Worm (Caenorhabditis elegans) whole organism, L4 larva: ENCODE data around the gene C52G5.3.

ENCODE experiments used
- F10B5.3 ChIP-seq: sonication (generic microtip); optimal IDR thresholded peaks from 2 replicates; lab custom pipeline; 2016; ENCODE audit warnings: mild to moderate bottlenecking, missing genetic modification characterization, missing compliant biosample characterization
- F26F4.8 ChIP-seq: fragments of 200-800 bp; sonication (Bioruptor generic); conservative IDR thresholded peaks from 2 replicates; pipeline ENCODE4 v1.3.6; 2022; ENCODE audit warnings: missing genetic modification characterization, missing compliant biosample characterization
- Y105C5A.15 ChIP-seq: fragments of 200-800 bp; sonication (Bioruptor generic); IDR thresholded peaks from 2 replicates; pipeline ENCODE4 v1.3.6; 2022; ENCODE audit warnings: missing genetic modification characterization, missing compliant biosample characterization
- Y48G9A.11 ChIP-seq: fragments of 200-800 bp; sonication (Bioruptor generic); IDR thresholded peaks from 2 replicates; pipeline ENCODE4 v1.3.6; 2022; ENCODE audit warnings: missing genetic modification reagents, missing genetic modification characterization, missing compliant biosample characterization
- aha-1 ChIP-seq: fragments of 150-350 bp; peaks from one replicate; lab custom pipeline; 2014; ENCODE audit warnings: missing biosample characterization, missing genetic modification characterization
- aly-2 ChIP-seq: sonication (generic microtip); optimal IDR thresholded peaks from 2 replicates; lab custom pipeline; 2018; ENCODE audit warnings: missing biosample characterization, missing genetic modification characterization
- arid-1 ChIP-seq: fragments of 200-800 bp; sonication (Bioruptor generic); conservative IDR thresholded peaks from 2 replicates; pipeline ENCODE4 v1.3.6; 2022; ENCODE audit warnings: missing genetic modification reagents, missing genetic modification characterization, missing compliant biosample characterization
- attf-4 ChIP-seq: sonication (generic microtip); optimal IDR thresholded peaks from 3 replicates; lab custom pipeline; 2017; ENCODE audit warnings: missing biosample characterization, missing genetic modification characterization
- ceh-32 ChIP-seq: sonication (generic microtip); optimal IDR thresholded peaks from 2 replicates; lab custom pipeline; 2016; ENCODE audit warnings: mild to moderate bottlenecking, missing genetic modification characterization, missing compliant biosample characterization; ENCODE audit not compliant: poor library complexity
- cey-2 ChIP-seq: sonication (generic microtip); optimal IDR thresholded peaks from 3 replicates; lab custom pipeline; 2017; ENCODE audit warnings: missing genetic modification characterization, mild to moderate bottlenecking, missing compliant biosample characterization, antibody characterized with exemption, borderline replicate concordance; ENCODE audit not compliant: insufficient read depth
- dmd-8 ChIP-seq: fragments of 200-800 bp; sonication (Bioruptor generic); IDR thresholded peaks from 2 replicates; pipeline ENCODE4 v1.3.6; 2022; ENCODE audit warnings: missing genetic modification characterization, missing compliant biosample characterization
- dmd-9 ChIP-seq: fragments of 200-800 bp; sonication (Bioruptor generic); IDR thresholded peaks from 2 replicates; pipeline ENCODE4 v1.3.6; 2022; ENCODE audit warnings: missing genetic modification reagents, missing genetic modification characterization, missing compliant biosample characterization
- dve-1 ChIP-seq: sonication (generic microtip); optimal IDR thresholded peaks from 2 replicates; lab custom pipeline; 2017; ENCODE audit warnings: antibody characterized with exemption, mild to moderate bottlenecking, missing genetic modification characterization, missing compliant biosample characterization; ENCODE audit not compliant: insufficient read depth
- egl-43 ChIP-seq: fragments of 200-800 bp; sonication (Bioruptor generic); IDR thresholded peaks from 2 replicates; pipeline ENCODE4 v1.3.6; 2022; ENCODE audit warnings: missing genetic modification reagents, missing genetic modification characterization, missing compliant biosample characterization
- fkh-10 ChIP-seq: fragments of 150-350 bp; optimal IDR thresholded peaks from 2 replicates; lab custom pipeline; 2014; ENCODE audit warnings: missing biosample characterization, missing genetic modification reagents, missing genetic modification characterization
- fos-1 ChIP-seq: fragments of 150-350 bp; optimal IDR thresholded peaks from 2 replicates; lab custom pipeline; 2014; ENCODE audit warnings: missing biosample characterization, missing genetic modification characterization
- gei-8 ChIP-seq: fragments of 200-800 bp; sonication (Bioruptor generic); optimal IDR thresholded peaks from 2 replicates; lab custom pipeline; 2018; ENCODE audit warnings: mild to moderate bottlenecking, missing genetic modification characterization, missing compliant biosample characterization
- hif-1 ChIP-seq, 2 experiments: sonication (generic microtip); optimal IDR thresholded peaks; 2 replicates each; lab custom pipeline; 2016 to 2017; ENCODE audit warnings: missing compliant biosample characterization in 2 of 2, missing genetic modification characterization in 2 of 2, missing genetic modification reagents in 2 of 2, missing genotype in 2 of 2, mild to moderate bottlenecking in 1 of 2
- hlh-30 ChIP-seq: sonication (generic microtip); optimal IDR thresholded peaks from 2 replicates; lab custom pipeline; 2017; ENCODE audit warnings: antibody characterized with exemption, mild to moderate bottlenecking, missing genetic modification characterization, missing compliant biosample characterization; ENCODE audit not compliant: insufficient read depth
- hmg-1.1 ChIP-seq: fragments of 200-800 bp; sonication (Bioruptor generic); IDR thresholded peaks from 2 replicates; pipeline ENCODE4 v1.3.6; 2022; ENCODE audit warnings: missing genetic modification reagents, missing genetic modification characterization, missing compliant biosample characterization
- lim-7 ChIP-seq: fragments of 200-800 bp; sonication (Bioruptor generic); IDR thresholded peaks from 2 replicates; pipeline ENCODE4 v1.3.6; 2022; ENCODE audit warnings: missing genetic modification characterization, missing compliant biosample characterization
- lin-38 ChIP-seq: fragments of 200-800 bp; sonication (Bioruptor generic); IDR thresholded peaks from 2 replicates; pipeline ENCODE4 v1.3.6; 2022; ENCODE audit warnings: missing genetic modification reagents, missing genetic modification characterization, missing compliant biosample characterization
- lir-3 ChIP-seq: sonication (generic microtip); optimal IDR thresholded peaks from 2 replicates; lab custom pipeline; 2016; ENCODE audit warnings: mild to moderate bottlenecking, missing genetic modification characterization, missing compliant biosample characterization
- madf-5 ChIP-seq, 2 experiments: fragments of 200-800 bp; sonication (Bioruptor generic); IDR thresholded peaks; 2 replicates each; pipeline ENCODE4 v1.3.6; 2022; ENCODE audit warnings: missing compliant biosample characterization in 2 of 2, missing genetic modification characterization in 2 of 2
- madf-9 ChIP-seq: fragments of 200-800 bp; sonication (Bioruptor generic); conservative IDR thresholded peaks from 2 replicates; pipeline ENCODE4 v1.3.6; 2022; ENCODE audit warnings: missing genetic modification reagents, missing genetic modification characterization, missing compliant biosample characterization
- mdl-1 ChIP-seq, 2 experiments: fragments of 150-350 bp in 1 of 2; sonication (generic microtip) in 1 of 2; optimal IDR thresholded peaks; 2 replicates each; lab custom pipeline; 2014 to 2017; ENCODE audit warnings: missing biosample characterization in 2 of 2, missing genetic modification characterization in 2 of 2
- mes-2 ChIP-seq: sonication (generic microtip); optimal IDR thresholded peaks from 2 replicates; lab custom pipeline; 2016; ENCODE audit warnings: missing genotype, mild to moderate bottlenecking, missing genetic modification characterization, missing compliant biosample characterization; ENCODE audit not compliant: poor library complexity, severe bottlenecking
- mxl-2 ChIP-seq: fragments of 200-800 bp; sonication (Bioruptor generic); conservative IDR thresholded peaks from 2 replicates; pipeline ENCODE4 v1.3.6; 2022; ENCODE audit warnings: missing genetic modification reagents, missing genetic modification characterization, missing compliant biosample characterization
- mxl-3 ChIP-seq: fragments of 200-800 bp; sonication (Bioruptor generic); optimal IDR thresholded peaks from 2 replicates; lab custom pipeline; 2018; ENCODE audit warnings: mild to moderate bottlenecking, missing genetic modification characterization, missing compliant biosample characterization
- nhr-102 ChIP-seq: sonication (generic microtip); optimal IDR thresholded peaks from 2 replicates; lab custom pipeline; 2016; ENCODE audit warnings: mild to moderate bottlenecking, missing genetic modification characterization, moderate library complexity, missing compliant biosample characterization
- nhr-111 ChIP-seq: fragments of 200-800 bp; sonication (Bioruptor generic); optimal IDR thresholded peaks from 2 replicates; lab custom pipeline; 2018; ENCODE audit warnings: mild to moderate bottlenecking, missing genetic modification characterization, missing compliant biosample characterization
- nhr-237 ChIP-seq: sonication (generic microtip); optimal IDR thresholded peaks from 2 replicates; lab custom pipeline; 2017; ENCODE audit warnings: missing biosample characterization, missing genetic modification characterization
- nhr-25 ChIP-seq: sonication (generic microtip); optimal IDR thresholded peaks from 2 replicates; lab custom pipeline; 2017; ENCODE audit warnings: missing genetic modification characterization, mild to moderate bottlenecking, missing compliant biosample characterization, antibody characterized with exemption, moderate library complexity, borderline replicate concordance; ENCODE audit not compliant: insufficient read depth
- pha-4 ChIP-seq, 2 experiments: fragments of 150-350 bp in 1 of 2; fragments of 200-800 bp in 1 of 2; sonication (Bioruptor generic) in 1 of 2; IDR thresholded peaks in 1 of 2; optimal IDR thresholded peaks in 1 of 2; 2 replicates each; pipeline versions ENCODE4 v1.3.6 to Lab custom; 2014 to 2022; ENCODE audit warnings: missing genetic modification characterization in 2 of 2, missing genetic modification reagents in 2 of 2, missing biosample characterization in 1 of 2, missing compliant biosample characterization in 1 of 2
- php-3 ChIP-seq: fragments of 200-800 bp; sonication (Bioruptor generic); IDR thresholded peaks from 2 replicates; pipeline ENCODE4 v1.3.6; 2022; ENCODE audit warnings: missing genetic modification reagents, missing genetic modification characterization, missing compliant biosample characterization
- pqm-1 ChIP-seq: sonication (generic microtip); optimal IDR thresholded peaks from 2 replicates; lab custom pipeline; 2017; ENCODE audit warnings: missing biosample characterization, missing genetic modification characterization
- rbr-2 ChIP-seq: sonication (generic microtip); optimal IDR thresholded peaks from 2 replicates; lab custom pipeline; 2016; ENCODE audit warnings: missing genotype, missing genetic modification characterization, missing compliant biosample characterization
- set-16 ChIP-seq: fragments of 200-800 bp; sonication (Bioruptor generic); IDR thresholded peaks from 2 replicates; pipeline ENCODE4 v1.3.6; 2022; ENCODE audit warnings: missing genetic modification reagents, missing genetic modification characterization, missing compliant biosample characterization
- snpc-4 ChIP-seq: fragments of 150-350 bp; optimal IDR thresholded peaks from 2 replicates; lab custom pipeline; 2014; ENCODE audit warnings: missing biosample characterization, missing genetic modification characterization
- tag-97 ChIP-seq: fragments of 200-800 bp; sonication (Bioruptor generic); IDR thresholded peaks from 2 replicates; pipeline ENCODE4 v1.3.6; 2022; ENCODE audit warnings: missing genetic modification characterization, missing compliant biosample characterization
- unc-62 ChIP-seq, 3 experiments: fragments of 150-350 bp in 1 of 3; sonication (generic microtip); optimal IDR thresholded peaks in 2 of 3; peaks in 1 of 3; 1 replicate in 1 of 3; 2 replicates in 2 of 3; lab custom pipeline; 2014 to 2017; ENCODE audit warnings: missing biosample characterization in 3 of 3, missing genetic modification characterization in 3 of 3, missing genetic modification reagents in 3 of 3, missing genotype in 1 of 3
- zip-11 ChIP-seq: fragments of 200-800 bp; sonication (Bioruptor generic); IDR thresholded peaks from 2 replicates; pipeline ENCODE4 v1.3.6; 2022; ENCODE audit warnings: missing genetic modification characterization, missing compliant biosample characterization
- ztf-7 ChIP-seq: fragments of 150-350 bp; optimal IDR thresholded peaks from 2 replicates; lab custom pipeline; 2014; ENCODE audit warnings: missing biosample characterization, missing genetic modification characterization

The C52G5.3 gene

ce11 chrX:12873688-12874364 lies 27.9 kb upstream of the C52G5.3 start (continued):
- TF ChIP-seq dmd-9 (GFP tag; lab: Robert Waterston, UW) (no peak), rbr-2 (tag; lab: Kevin White, UChicago) (no peak), hlh-30 (tag; lab: Kevin White, UChicago) (peak; percentile 68), ceh-32 (tag; lab: Kevin White, UChicago) (no peak), dve-1 (tag; lab: Kevin White, UChicago) (peak; percentile 54), nhr-237 (tag; lab: Kevin White, UChicago) (no peak), unc-62 (GFP tag; optimal IDR thresholded peaks at IDR 0.05 in 1 of 2; lab: Kevin White, UChicago) (peak in 1 of 2 experiments; percentile 42), unc-62 (tag; optimal IDR thresholded peaks at IDR 0.05; lab: Kevin White, UChicago) (no peak), egl-43 (GFP tag; lab: Robert Waterston, UW) (no peak), aha-1 (peak; percentile 78), ztf-7 (peak; percentile 19), mes-2 (tag; lab: Kevin White, UChicago) (no peak)

DNA sequence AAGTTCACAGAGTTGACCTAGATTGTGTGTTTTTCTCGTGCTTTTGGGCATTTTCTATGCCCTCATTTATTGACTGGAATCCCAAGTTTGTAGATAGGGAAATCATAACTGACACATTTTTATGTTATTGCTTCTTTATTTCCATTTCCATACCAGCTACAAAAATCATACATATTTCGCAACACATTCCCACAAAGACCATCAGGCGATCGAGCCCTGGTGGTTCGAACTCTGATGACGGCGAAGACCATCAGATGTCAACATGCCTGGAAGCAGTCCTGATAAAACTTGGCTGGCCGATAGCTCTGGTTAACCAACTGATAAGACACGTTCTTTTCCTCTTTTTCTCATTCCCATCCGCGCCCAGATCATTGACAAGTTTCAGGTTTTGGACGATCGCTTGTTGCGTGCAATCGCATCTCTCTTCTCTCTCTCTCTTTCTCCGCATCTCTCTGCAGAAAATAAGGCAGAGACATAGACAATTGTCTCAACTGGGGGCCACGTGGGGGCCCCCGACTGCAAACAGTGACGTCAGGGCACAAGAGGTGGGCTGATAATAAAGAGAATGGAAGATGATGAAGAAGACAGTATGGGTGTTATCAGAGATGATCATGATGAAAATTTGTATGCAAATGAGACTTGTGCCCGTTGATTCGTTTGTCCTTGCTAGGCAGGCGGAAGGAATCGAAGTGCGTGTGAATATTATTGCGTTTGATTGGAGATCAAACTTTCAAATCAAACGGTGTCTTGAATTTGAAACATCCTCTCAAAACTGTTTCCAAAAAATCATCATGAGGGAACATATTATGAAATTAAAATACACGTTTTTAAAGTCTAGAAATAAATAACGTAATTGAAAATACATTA lies 26.3 kb upstream of the C52G5.3 start:
- TF ChIP-seq cey-2 (tag; lab: Kevin White, UChicago) (peak; percentile 80), pqm-1 (tag; lab: Kevin White, UChicago) (peak; percentile 80), hif-1 (tag; optimal IDR thresholded peaks at IDR 0.05; lab: Kevin White, UChicago) (peak; percentile 15 to 87), madf-5 (GFP tag; IDR thresholded peaks at IDR 0.05; lab: Robert Waterston, UW) (no peak), lin-38 (GFP tag; lab: Robert Waterston, UW) (peak; percentile 55), Y48G9A.11 (GFP tag; lab: Robert Waterston, UW) (no peak), mxl-2 (GFP tag; lab: Robert Waterston, UW) (0 out of 2 replicates have a peak, but pooled peaks have one; percentile 76), F10B5.3 (tag; lab: Kevin White, UChicago) (no peak), Y105C5A.15 (GFP tag; lab: Robert Waterston, UW) (no peak), nhr-102 (tag; lab: Kevin White, UChicago) (peak; percentile 98), fos-1 (peak; percentile 84), dmd-8 (no peak), nhr-111 (GFP tag; lab: Kevin White, UChicago) (no peak), set-16 (peak; percentile 82), fkh-10 (no peak), madf-9 (GFP tag; lab: Robert Waterston, UW) (peak; percentile 74), pha-4 (GFP tag; IDR thresholded peaks at IDR 0.05; lab: Robert Waterston, UW) (peak; percentile 92), pha-4 (tag; optimal IDR thresholded peaks at IDR 0.05; lab: Kevin White, UChicago) (no peak), lim-7 (GFP tag; lab: Robert Waterston, UW) (no peak), rbr-2 (tag; lab: Kevin White, UChicago) (peak; percentile 63), nhr-25 (peak; percentile 42), aly-2 (tag; lab: Kevin White, UChicago) (no peak), mxl-3 (GFP tag; lab: Kevin White, UChicago) (peak; percentile 99), nhr-237 (tag; lab: Kevin White, UChicago) (no peak), gei-8 (GFP tag; lab: Kevin White, UChicago) (peak; percentile 100), F26F4.8 (no peak), lir-3 (tag; lab: Kevin White, UChicago) (no peak), hmg-1.1 (peak; percentile 34; the same call in 1 of the 2 replicates), arid-1 (GFP tag; lab: Robert Waterston, UW) (no peak; the same call in 1 of the 2 replicates), unc-62 (GFP tag; optimal IDR thresholded peaks at IDR 0.05 in 1 of 2; lab: Kevin White, UChicago) (peak; percentile 60 to 100), unc-62 (tag; optimal IDR thresholded peaks at IDR 0.05; lab: Kevin White, UChicago) (no peak), attf-4 (tag; lab: Kevin White, UChicago) (no peak), mdl-1 (tag; optimal IDR thresholded peaks at IDR 0.05; lab: Kevin White, UChicago) (peak; percentile 99 to 100), php-3 (peak; percentile 86), zip-11 (no peak), tag-97 (GFP tag; lab: Robert Waterston, UW) (no peak), snpc-4 (tag; lab: Kevin White, UChicago) (no peak)
